Worm (Caenorhabditis elegans) whole organism, L4/young adult: ENCODE results near the gene C25H3.16.

Source experiments
- W03F9.2 ChIP-seq: fragments of 150-350 bp; optimal IDR thresholded peaks from 2 replicates; lab custom pipeline; 2014; ENCODE audit warnings: missing biosample characterization, missing genetic modification characterization
- dao-5 ChIP-seq: sonication (generic microtip); optimal IDR thresholded peaks from 2 replicates; lab custom pipeline; 2016; ENCODE audit warnings: missing genotype, missing genetic modification characterization, moderate library complexity, missing compliant biosample characterization
- him-1 ChIP-seq: sonication (generic microtip); optimal IDR thresholded peaks from 2 replicates; lab custom pipeline; 2016; ENCODE audit warnings: missing genotype, missing genetic modification reagents, missing genetic modification characterization, missing compliant biosample characterization

DNA sequence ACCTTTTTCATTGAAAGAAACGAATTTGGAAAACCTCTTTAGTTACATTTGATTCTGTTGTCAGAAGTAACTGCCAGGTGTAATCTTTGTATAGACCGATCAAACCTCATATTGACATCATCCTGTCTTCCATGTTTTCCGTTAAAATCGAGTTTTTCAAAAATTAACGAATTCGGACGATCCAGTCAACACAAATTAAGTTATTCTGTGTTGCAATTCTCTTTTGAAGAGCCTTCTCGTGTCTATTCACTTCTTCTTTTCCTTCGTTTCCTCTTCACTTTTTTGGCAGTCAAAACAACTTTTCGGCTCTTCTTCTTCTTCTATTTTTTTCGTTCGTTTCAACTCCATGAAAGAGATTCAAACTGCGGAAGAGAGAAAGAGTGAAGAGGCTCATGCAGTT is 42.1 kb downstream of the C25H3.16 start:
- TF ChIP-seq W03F9.2 (tag; lab: Kevin White, UChicago) (no peak), dao-5 (no peak), him-1 (tag; lab: Kevin White, UChicago) (no peak)
